Worm (Caenorhabditis elegans) whole organism, L3 larva: Measurements from ENCODE around the gene F19H6.5.

Experiments used
- R02D3.7 ChIP-seq: fragments of 150-350 bp; optimal IDR thresholded peaks from 2 replicates; lab custom pipeline; 2014; ENCODE audit warnings: missing biosample characterization, missing genetic modification characterization
- ZK546.5 ChIP-seq: sonication (generic microtip); optimal IDR thresholded peaks from 2 replicates; lab custom pipeline; 2017; ENCODE audit warnings: missing biosample characterization, missing genetic modification characterization
- aly-2 ChIP-seq: fragments of 150-350 bp; optimal IDR thresholded peaks from 2 replicates; lab custom pipeline; 2014; ENCODE audit warnings: missing biosample characterization, missing genetic modification characterization
- ama-1 ChIP-seq: fragments of 150-350 bp; optimal IDR thresholded peaks from 2 replicates; lab custom pipeline; 2018
- ceh-28 ChIP-seq: fragments of 150-350 bp; optimal IDR thresholded peaks from 2 replicates; lab custom pipeline; 2014; ENCODE audit warnings: missing biosample characterization, missing genetic modification reagents, missing genetic modification characterization
- ceh-82 ChIP-seq: fragments of 150-350 bp; optimal IDR thresholded peaks from 2 replicates; lab custom pipeline; 2014; ENCODE audit warnings: missing biosample characterization, missing genetic modification characterization
- daf-12 ChIP-seq: fragments of 150-350 bp; optimal IDR thresholded peaks from 2 replicates; lab custom pipeline; 2014; ENCODE audit warnings: missing biosample characterization, missing genetic modification reagents, missing genetic modification characterization
- egl-27 ChIP-seq: sonication (generic microtip); optimal IDR thresholded peaks from 4 replicates; lab custom pipeline; 2017; ENCODE audit warnings: missing biosample characterization, missing genetic modification reagents, missing genetic modification characterization
- egl-5 ChIP-seq: fragments of 150-350 bp; optimal IDR thresholded peaks from 2 replicates; lab custom pipeline; 2017; ENCODE audit warnings: missing biosample characterization, missing genetic modification reagents, missing genetic modification characterization, inconsistent platforms
- elt-1 ChIP-seq: fragments of 150-350 bp; optimal IDR thresholded peaks from 2 replicates; lab custom pipeline; 2014; ENCODE audit warnings: missing biosample characterization, missing genetic modification characterization
- elt-2 ChIP-seq: sonication (generic microtip); optimal IDR thresholded peaks from 2 replicates; lab custom pipeline; 2016; ENCODE audit warnings: missing genetic modification reagents, mild to moderate bottlenecking, missing genetic modification characterization, missing compliant biosample characterization
- elt-3 ChIP-seq, 3 experiments: fragments of 150-350 bp in 1 of 3; sonication (generic microtip) in 2 of 3; optimal IDR thresholded peaks; 2 replicates in 2 of 3; 4 replicates in 1 of 3; lab custom pipeline; 2014 to 2017; ENCODE audit warnings: missing biosample characterization in 3 of 3, missing genetic modification characterization in 3 of 3
- eor-1 ChIP-seq, 2 experiments: fragments of 150-350 bp; optimal IDR thresholded peaks; 2 replicates each; lab custom pipeline; 2014 to 2018; ENCODE audit warnings: missing biosample characterization in 2 of 2, missing genetic modification characterization in 2 of 2
- fkh-10 ChIP-seq: sonication (generic microtip); optimal IDR thresholded peaks from 2 replicates; lab custom pipeline; 2017; ENCODE audit warnings: missing biosample characterization, missing genetic modification reagents, missing genetic modification characterization
- fkh-2 ChIP-seq: fragments of 150-350 bp; optimal IDR thresholded peaks from 2 replicates; lab custom pipeline; 2014; ENCODE audit warnings: missing biosample characterization, missing genetic modification reagents, missing genetic modification characterization
- fos-1 ChIP-seq: fragments of 150-350 bp; optimal IDR thresholded peaks from 2 replicates; lab custom pipeline; 2014; ENCODE audit warnings: missing biosample characterization, missing genetic modification characterization
- hmg-11 ChIP-seq: sonication (generic microtip); optimal IDR thresholded peaks from 2 replicates; lab custom pipeline; 2016; ENCODE audit warnings: missing genetic modification characterization, missing compliant biosample characterization
- jun-1 ChIP-seq: fragments of 150-350 bp; optimal IDR thresholded peaks from 2 replicates; lab custom pipeline; 2014; ENCODE audit warnings: missing biosample characterization, missing genetic modification reagents, missing genetic modification characterization
- lin-15B ChIP-seq: fragments of 150-350 bp; optimal IDR thresholded peaks from 2 replicates; lab custom pipeline; 2014; ENCODE audit warnings: missing biosample characterization, missing genetic modification characterization
- lin-39 ChIP-seq: fragments of 150-350 bp; optimal IDR thresholded peaks from 2 replicates; lab custom pipeline; 2018; ENCODE audit warnings: missing biosample characterization, missing genetic modification reagents, missing genetic modification characterization
- lsy-12 ChIP-seq: sonication (generic microtip); optimal IDR thresholded peaks from 2 replicates; lab custom pipeline; 2016; ENCODE audit warnings: mild to moderate bottlenecking, missing genetic modification characterization, missing compliant biosample characterization
- mdl-1 ChIP-seq: fragments of 150-350 bp; optimal IDR thresholded peaks from 2 replicates; lab custom pipeline; 2014; ENCODE audit warnings: missing biosample characterization, missing genetic modification characterization
- nfya-1 ChIP-seq: sonication (generic microtip); optimal IDR thresholded peaks from 2 replicates; lab custom pipeline; 2017; ENCODE audit warnings: missing genetic modification characterization, mild to moderate bottlenecking, missing compliant biosample characterization, antibody characterized with exemption, moderate library complexity; ENCODE audit not compliant: insufficient read depth
- nhr-12 ChIP-seq: fragments of 150-350 bp; optimal IDR thresholded peaks from 2 replicates; lab custom pipeline; 2014; ENCODE audit warnings: missing biosample characterization, missing genetic modification characterization
- nhr-237 ChIP-seq: fragments of 150-350 bp; optimal IDR thresholded peaks from 2 replicates; lab custom pipeline; 2014; ENCODE audit warnings: missing biosample characterization, missing genetic modification characterization
- nhr-25 ChIP-seq: sonication (generic microtip); optimal IDR thresholded peaks from 2 replicates; lab custom pipeline; 2017; ENCODE audit warnings: missing biosample characterization, missing genetic modification characterization
- nhr-28 ChIP-seq: fragments of 150-350 bp; optimal IDR thresholded peaks from 2 replicates; lab custom pipeline; 2014; ENCODE audit warnings: missing biosample characterization, missing genetic modification characterization
- nhr-43 ChIP-seq: sonication (generic microtip); optimal IDR thresholded peaks from 2 replicates; lab custom pipeline; 2016; ENCODE audit warnings: mild to moderate bottlenecking, missing genetic modification characterization, missing compliant biosample characterization; ENCODE audit not compliant: poor library complexity, severe bottlenecking
- nhr-67 ChIP-seq: fragments of 150-350 bp; optimal IDR thresholded peaks from 2 replicates; lab custom pipeline; 2014; ENCODE audit warnings: missing biosample characterization, missing genetic modification characterization
- nhr-77 ChIP-seq: fragments of 150-350 bp; optimal IDR thresholded peaks from 2 replicates; lab custom pipeline; 2014; ENCODE audit warnings: missing biosample characterization, missing genetic modification characterization
- pha-4 ChIP-seq: fragments of 150-350 bp; optimal IDR thresholded peaks from 2 replicates; lab custom pipeline; 2014; ENCODE audit warnings: missing biosample characterization, missing genetic modification reagents, missing genetic modification characterization
- pqm-1 ChIP-seq: fragments of 150-350 bp; optimal IDR thresholded peaks from 2 replicates; lab custom pipeline; 2017; ENCODE audit warnings: missing biosample characterization, missing genetic modification characterization, inconsistent platforms
- sea-2 ChIP-seq: fragments of 150-350 bp; sonication (generic microtip); optimal IDR thresholded peaks from 4 replicates; lab custom pipeline; 2014; ENCODE audit warnings: missing biosample characterization, missing genetic modification reagents, missing genetic modification characterization
- skn-1 ChIP-seq: fragments of 150-350 bp; optimal IDR thresholded peaks from 2 replicates; lab custom pipeline; 2014; ENCODE audit warnings: missing biosample characterization, missing genetic modification characterization
- snpc-4 ChIP-seq: fragments of 150-350 bp; optimal IDR thresholded peaks from 2 replicates; lab custom pipeline; 2014; ENCODE audit warnings: missing biosample characterization, missing genetic modification characterization
- tbx-2 ChIP-seq: sonication (generic microtip); optimal IDR thresholded peaks from 2 replicates; lab custom pipeline; 2016; ENCODE audit warnings: mild to moderate bottlenecking, missing genetic modification characterization, missing compliant biosample characterization
- unc-62 ChIP-seq: fragments of 150-350 bp; sonication (generic microtip); optimal IDR thresholded peaks from 4 replicates; lab custom pipeline; 2014; ENCODE audit warnings: missing biosample characterization, missing genetic modification reagents, missing genetic modification characterization
- ztf-11 ChIP-seq: fragments of 150-350 bp; optimal IDR thresholded peaks from 2 replicates; lab custom pipeline; 2014; ENCODE audit warnings: missing biosample characterization, missing genetic modification characterization
- ztf-4 ChIP-seq: fragments of 150-350 bp; optimal IDR thresholded peaks from 2 replicates; lab custom pipeline; 2014; ENCODE audit warnings: missing biosample characterization, missing genetic modification characterization

F19H6.5 gene

ce11 chrX:12364804-12365203, at the start of gene F19H6.5:
TSS of gene F19H6.5 (minus strand) at chrX:12364904.
- TF ChIP-seq tbx-2 (no peak), nhr-67 (tag; lab: Kevin White, UChicago) (no peak), sea-2 (no peak), fkh-2 (tag; lab: Kevin White, UChicago) (no peak), fkh-10 (GFP tag; lab: Kevin White, UChicago) (no peak), ztf-4 (tag; lab: Kevin White, UChicago) (no peak), skn-1 (tag; lab: Kevin White, UChicago) (no peak), nhr-25 (tag; lab: Kevin White, UChicago) (no peak), ceh-28 (tag; lab: Kevin White, UChicago) (no peak), fos-1 (tag; lab: Kevin White, UChicago) (no peak), pha-4 (tag; lab: Kevin White, UChicago) (no peak)

DNA sequence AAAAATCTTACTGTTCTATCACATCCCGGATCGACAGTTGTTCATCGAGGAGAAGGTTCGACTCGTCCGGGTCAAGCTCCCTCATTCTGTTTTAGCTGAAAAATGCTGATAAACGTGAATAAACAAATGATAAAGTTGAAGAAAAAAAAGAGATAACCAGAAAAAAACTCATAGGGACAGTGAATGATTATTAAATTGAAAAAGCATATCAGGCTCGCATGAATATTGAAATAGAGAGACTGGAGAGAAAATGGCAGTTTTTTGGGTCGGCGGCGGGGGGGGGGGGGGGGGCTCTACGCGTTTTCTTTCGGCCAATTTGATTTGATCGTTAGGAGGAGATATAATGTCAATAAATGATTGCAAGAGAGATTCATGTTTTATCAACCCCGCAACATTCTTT, 49.2 kb upstream of the F19H6.5 start, which contains the start of gene lin-2:
Gene lin-2 (minus strand): TSS at position 101 of the 400 bp plus-strand sequence.
- TF ChIP-seq elt-2 (peak; percentile 37), egl-27 (tag; lab: Kevin White, UChicago) (no peak)
- TF ChIP-seq, all 47 proteins: peak for 1

ce11 chrX:12407297-12407696, 42.6 kb upstream of the F19H6.5 start:
- TF ChIP-seq fkh-10 (GFP tag; lab: Kevin White, UChicago) (peak; percentile 77), ZK546.5 (tag; lab: Kevin White, UChicago) (no peak), nfya-1 (tag; lab: Kevin White, UChicago) (peak; percentile 32)

ce11 chrX:12406592-12406991, 41.9 kb upstream of the F19H6.5 start:
- no peak for TF ChIP-seq jun-1 (tag; lab: Kevin White, UChicago)
- no peak for TF ChIP-seq nhr-77 (tag; lab: Kevin White, UChicago)
- TF ChIP-seq elt-1 (tag; lab: Kevin White, UChicago): no peak
- TF ChIP-seq snpc-4 (tag; lab: Kevin White, UChicago): no peak

ce11 chrX:12406037-12406436, 41.3 kb upstream of the F19H6.5 start:
- TF ChIP-seq nfya-1 (tag; lab: Kevin White, UChicago) (peak; percentile 13), ama-1 (lab: Kevin White, UChicago) (no peak), lin-39 (tag; lab: Kevin White, UChicago) (peak; percentile 61)

ce11 chrX:12404729-12405128, 40.0 kb upstream of the F19H6.5 start:
- no peak for TF ChIP-seq elt-2
- TF ChIP-seq lin-15B (tag; lab: Kevin White, UChicago): no peak
- no peak for TF ChIP-seq skn-1 (tag; lab: Kevin White, UChicago)
- TF ChIP-seq lin-39 (tag; lab: Kevin White, UChicago): peak; percentile 70
- TF ChIP-seq nhr-43 (tag; lab: Kevin White, UChicago): no peak
- peak; percentile 28 for TF ChIP-seq unc-62 (GFP tag; lab: Kevin White, UChicago)
- TF ChIP-seq nfya-1 (tag; lab: Kevin White, UChicago): peak; percentile 14
- peak; percentile 36 for TF ChIP-seq elt-1 (tag; lab: Kevin White, UChicago)
- TF ChIP-seq hmg-11: no peak
- no peak for TF ChIP-seq nhr-77 (tag; lab: Kevin White, UChicago)
- TF ChIP-seq daf-12 (tag; lab: Kevin White, UChicago): no peak
- no peak for TF ChIP-seq lsy-12 (tag; lab: Kevin White, UChicago)
- no peak for TF ChIP-seq jun-1 (tag; lab: Kevin White, UChicago)
- TF ChIP-seq, all 47 proteins: peak for 4

- peak; percentile 95 for TF ChIP-seq egl-5 (tag; lab: Kevin White, UChicago)
- TF ChIP-seq nhr-12 (tag; lab: Kevin White, UChicago): no peak
- peak; percentile 10 for TF ChIP-seq sea-2
- peak; percentile 65 for TF ChIP-seq pqm-1 (tag; lab: Kevin White, UChicago)
- peak in 2 of 3 experiments; percentile 65 to 76 for TF ChIP-seq elt-3 (tag; optimal IDR thresholded peaks at IDR 0.05; lab: Kevin White, UChicago)
- TF ChIP-seq nhr-237 (tag; lab: Kevin White, UChicago): no peak
- peak; percentile 59 for TF ChIP-seq egl-27 (tag; lab: Kevin White, UChicago)
- peak; percentile 75 for TF ChIP-seq elt-1 (tag; lab: Kevin White, UChicago)
- no peak for TF ChIP-seq ztf-11 (tag; lab: Kevin White, UChicago)
- no peak for TF ChIP-seq eor-1 (tag; optimal IDR thresholded peaks at IDR 0.05; lab: Kevin White, UChicago)
- TF ChIP-seq fos-1 (tag; lab: Kevin White, UChicago): no peak
- no peak for TF ChIP-seq aly-2
- peak; percentile 82 for TF ChIP-seq fkh-10 (GFP tag; lab: Kevin White, UChicago)
- TF ChIP-seq lin-39 (tag; lab: Kevin White, UChicago): peak; percentile 97
- no peak for TF ChIP-seq nhr-28 (tag; lab: Kevin White, UChicago)
- TF ChIP-seq daf-12 (tag; lab: Kevin White, UChicago): no peak
- TF ChIP-seq R02D3.7 (tag; lab: Kevin White, UChicago): peak; percentile 59
- TF ChIP-seq ceh-82: peak; percentile 75
- peak; percentile 97 for TF ChIP-seq pha-4 (tag; lab: Kevin White, UChicago)
- peak; percentile 86 for TF ChIP-seq ceh-28 (tag; lab: Kevin White, UChicago)
- no peak for TF ChIP-seq mdl-1 (tag; lab: Kevin White, UChicago)
Measured at ce11 chrX:12393786-12394308, 29.1 kb upstream of the F19H6.5 start, which contains the start of gene F17E5.2. TSS of gene F17E5.2 (plus strand) at chrX:12394258.
